Worm (Caenorhabditis elegans) whole organism, early embryonic: ENCODE data around the gene wdr-37.
A peak's percentile ranks its signal among the peaks of the same experiment; 100 is the strongest.

Experiments used
- B0310.2 ChIP-seq: sonication (generic microtip); optimal IDR thresholded peaks from 2 replicates; lab custom pipeline; 2016; ENCODE audit warnings: mild to moderate bottlenecking, missing genetic modification characterization, missing compliant biosample characterization
- F13C5.2 ChIP-seq: sonication (generic microtip); optimal IDR thresholded peaks from 2 replicates; lab custom pipeline; 2017; ENCODE audit warnings: mild to moderate bottlenecking, missing genetic modification characterization, inconsistent platforms, missing compliant biosample characterization
- aly-1 ChIP-seq: sonication (generic microtip); optimal IDR thresholded peaks from 2 replicates; lab custom pipeline; 2016; ENCODE audit warnings: missing genetic modification characterization, missing compliant biosample characterization
- ama-1 ChIP-seq: fragments of 150-350 bp; optimal IDR thresholded peaks from 2 replicates; lab custom pipeline; 2014
- ceh-13 ChIP-seq: fragments of 200-800 bp; sonication (Bioruptor generic); optimal IDR thresholded peaks from 2 replicates; lab custom pipeline; 2018; ENCODE audit warnings: mild to moderate bottlenecking, missing genetic modification characterization, missing compliant biosample characterization
- ceh-36 ChIP-seq: sonication (generic microtip); optimal IDR thresholded peaks from 2 replicates; lab custom pipeline; 2016; ENCODE audit warnings: missing genetic modification characterization, inconsistent platforms, missing compliant biosample characterization
- ets-7 ChIP-seq: sonication (generic microtip); optimal IDR thresholded peaks from 2 replicates; lab custom pipeline; 2016; ENCODE audit warnings: missing genotype, missing genetic modification characterization, missing compliant biosample characterization
- flt-1 ChIP-seq: fragments of 200-800 bp; sonication (Bioruptor generic); IDR thresholded peaks from 2 replicates; pipeline ENCODE4 v1.3.6; 2022; ENCODE audit warnings: missing genetic modification characterization, missing compliant biosample characterization
- hmbx-1 ChIP-seq: sonication (generic microtip); optimal IDR thresholded peaks from 2 replicates; lab custom pipeline; 2016; ENCODE audit warnings: mild to moderate bottlenecking, missing genetic modification characterization, missing compliant biosample characterization
- hmg-4 ChIP-seq: fragments of 200-800 bp; sonication (Bioruptor generic); optimal IDR thresholded peaks from 2 replicates; lab custom pipeline; 2018; ENCODE audit warnings: mild to moderate bottlenecking, missing genetic modification characterization, missing compliant biosample characterization
- hnd-1 ChIP-seq: sonication (generic microtip); optimal IDR thresholded peaks from 2 replicates; lab custom pipeline; 2016; ENCODE audit warnings: missing genetic modification characterization, missing compliant biosample characterization
- pes-1 ChIP-seq: fragments of 200-800 bp; sonication (Bioruptor generic); IDR thresholded peaks from 2 replicates; pipeline ENCODE4 v1.3.6; 2022; ENCODE audit warnings: missing genetic modification reagents, missing genetic modification characterization, missing compliant biosample characterization
- scrt-1 ChIP-seq: fragments of 200-800 bp; sonication (Bioruptor generic); IDR thresholded peaks from 2 replicates; pipeline ENCODE4 v1.3.6; 2022; ENCODE audit warnings: missing genetic modification characterization, missing compliant biosample characterization
- sea-1 ChIP-seq: fragments of 200-800 bp; sonication (Bioruptor generic); conservative IDR thresholded peaks from 2 replicates; pipeline ENCODE4 v1.3.6; 2022; ENCODE audit warnings: missing genetic modification characterization, missing compliant biosample characterization
- tbx-11 ChIP-seq: fragments of 200-800 bp; sonication (Bioruptor generic); IDR thresholded peaks from 2 replicates; pipeline ENCODE4 v1.3.6; 2022; ENCODE audit warnings: missing genetic modification characterization, missing compliant biosample characterization
- tbx-37 ChIP-seq: fragments of 200-800 bp; sonication (Bioruptor generic); conservative IDR thresholded peaks from 2 replicates; pipeline ENCODE4 v1.3.6; 2022; ENCODE audit warnings: missing genetic modification reagents, missing genetic modification characterization, missing compliant biosample characterization
- tra-4 ChIP-seq: sonication (generic microtip); optimal IDR thresholded peaks from 2 replicates; lab custom pipeline; 2017; ENCODE audit warnings: missing genetic modification characterization, missing compliant biosample characterization

Gene wdr-37

DNA sequence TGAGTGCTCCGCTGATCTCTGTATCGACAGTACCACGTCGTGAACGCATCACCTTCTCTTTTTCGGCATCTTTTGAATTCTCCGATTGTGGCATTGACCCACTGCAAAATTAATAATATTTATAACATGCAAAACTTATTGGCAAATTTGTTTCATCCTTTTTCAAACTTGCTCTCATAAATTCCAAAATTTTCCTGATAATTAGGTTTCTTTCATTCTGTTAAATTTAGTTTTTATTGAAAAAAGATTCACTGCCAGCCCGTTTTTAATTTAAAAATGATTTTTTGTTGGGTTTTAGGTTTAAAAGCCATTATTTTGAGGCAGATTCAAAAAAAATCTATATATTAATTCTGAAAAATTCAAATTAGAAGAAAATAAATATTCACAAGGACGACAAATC lies at the start of gene wdr-37:
wdr-37 (minus strand) TSS at position 101 of the 400 bp plus-strand sequence.
- no peak for TF ChIP-seq ceh-13 (GFP tag; lab: Kevin White, UChicago)
- no peak for TF ChIP-seq F13C5.2 (tag; lab: Kevin White, UChicago)
- TF ChIP-seq tbx-11 (GFP tag; lab: Robert Waterston, UW), result no peak
- no peak for TF ChIP-seq tbx-37 (GFP tag; lab: Robert Waterston, UW)
- no peak for TF ChIP-seq scrt-1
- TF ChIP-seq aly-1 (tag; lab: Kevin White, UChicago), result no peak
- no peak for TF ChIP-seq hmg-4 (GFP tag; lab: Kevin White, UChicago)
- no peak for TF ChIP-seq hmbx-1
- no peak for TF ChIP-seq ets-7 (tag; lab: Kevin White, UChicago)
- no peak for TF ChIP-seq B0310.2 (tag; lab: Kevin White, UChicago)
- no peak for TF ChIP-seq flt-1 (GFP tag; lab: Robert Waterston, UW)
- TF ChIP-seq sea-1, result no peak
- TF ChIP-seq hnd-1 (tag; lab: Kevin White, UChicago), result no peak
- no peak for TF ChIP-seq pes-1 (GFP tag; lab: Robert Waterston, UW)
- TF ChIP-seq tra-4 (tag; lab: Kevin White, UChicago), result no peak
- no peak for TF ChIP-seq ama-1 (lab: Kevin White, UChicago)

DNA sequence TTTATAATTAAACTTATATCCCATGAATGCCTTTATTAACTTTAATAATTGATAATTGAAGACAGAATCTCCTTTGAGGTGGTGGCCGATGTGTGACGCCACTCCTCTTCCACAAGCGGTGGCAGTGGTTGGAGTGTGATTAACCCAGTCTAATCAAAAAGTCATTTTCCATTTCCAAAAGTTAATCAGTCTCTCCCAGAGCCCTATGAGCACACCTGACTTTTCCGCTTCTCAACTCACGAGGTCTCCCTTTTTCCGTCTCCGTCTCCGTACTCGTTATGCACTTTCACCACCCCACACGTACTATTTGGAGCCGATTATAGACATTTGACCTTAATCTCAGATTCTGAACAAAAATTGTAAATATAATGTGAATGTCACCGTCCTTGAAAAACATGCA lies 42.8 kb upstream of the wdr-37 start:
- TF ChIP-seq ama-1 (lab: Kevin White, UChicago) (no peak), hmg-4 (GFP tag; lab: Kevin White, UChicago) (no peak), flt-1 (GFP tag; lab: Robert Waterston, UW) (no peak), B0310.2 (tag; lab: Kevin White, UChicago) (no peak), tbx-37 (GFP tag; lab: Robert Waterston, UW) (no peak), tra-4 (tag; lab: Kevin White, UChicago) (no peak), pes-1 (GFP tag; lab: Robert Waterston, UW) (no peak)

DNA sequence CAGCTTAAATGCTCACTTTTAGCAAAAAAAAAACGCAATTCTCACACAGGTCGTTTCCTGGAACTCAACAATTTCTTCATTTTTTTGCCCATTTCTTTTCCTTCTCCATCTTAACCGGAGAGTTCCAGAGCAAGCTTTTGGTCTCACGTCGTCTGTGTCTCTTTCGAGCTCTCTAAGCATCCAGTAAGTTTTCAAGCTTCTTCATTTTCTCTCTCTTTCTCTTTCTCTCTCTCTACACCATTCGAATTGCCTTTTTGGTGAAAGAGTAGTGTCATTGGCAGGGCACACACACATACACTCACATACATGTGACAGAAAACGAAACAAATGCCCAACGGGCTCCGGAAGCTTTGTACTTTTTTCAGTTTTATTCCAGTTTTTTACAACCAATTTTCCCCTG lies 40.0 kb upstream of the wdr-37 start:
- TF ChIP-seq pes-1 (GFP tag; lab: Robert Waterston, UW) (no peak), hmg-4 (GFP tag; lab: Kevin White, UChicago) (no peak), ets-7 (tag; lab: Kevin White, UChicago) (no peak), aly-1 (tag; lab: Kevin White, UChicago) (no peak), tra-4 (tag; lab: Kevin White, UChicago) (no peak), tbx-11 (GFP tag; lab: Robert Waterston, UW) (no peak), ama-1 (lab: Kevin White, UChicago) (no peak), B0310.2 (tag; lab: Kevin White, UChicago) (no peak), ceh-13 (GFP tag; lab: Kevin White, UChicago) (no peak), scrt-1 (no peak)

DNA sequence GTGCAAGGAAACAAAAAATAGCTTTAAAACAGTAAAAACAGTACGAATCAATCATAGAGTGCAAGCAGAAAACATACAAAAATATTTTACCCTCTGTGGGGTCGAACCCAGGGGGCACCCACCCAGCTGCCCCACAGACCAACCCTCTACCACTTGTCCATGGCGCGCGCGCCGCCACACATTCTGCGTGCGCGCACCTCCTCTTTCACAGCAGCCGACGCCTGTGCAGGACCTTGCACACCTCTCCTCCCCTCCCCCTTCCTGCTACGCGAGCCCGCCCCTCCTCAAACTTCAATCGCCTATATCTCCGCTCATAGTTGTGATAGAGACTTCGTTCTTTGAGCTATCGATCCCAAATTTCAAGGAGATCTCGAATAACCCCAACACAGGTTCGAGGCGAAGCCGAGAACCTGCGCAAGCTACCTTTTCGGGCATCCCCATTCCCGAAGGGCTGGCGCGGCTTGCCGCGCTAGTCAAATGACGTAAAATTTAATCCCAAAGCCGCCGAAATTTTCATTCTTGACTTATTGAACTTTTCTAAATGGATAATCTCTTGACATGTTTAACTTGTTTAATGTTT lies 37.5 kb upstream of the wdr-37 start:
- TF ChIP-seq sea-1, result 0 out of 2 replicates have a peak, but pooled peaks have one; percentile 65
- TF ChIP-seq hmg-4 (GFP tag; lab: Kevin White, UChicago), result peak; percentile 5
- 0 out of 2 replicates have a peak, but pooled peaks have one; percentile 41 for TF ChIP-seq tbx-11 (GFP tag; lab: Robert Waterston, UW)

DNA sequence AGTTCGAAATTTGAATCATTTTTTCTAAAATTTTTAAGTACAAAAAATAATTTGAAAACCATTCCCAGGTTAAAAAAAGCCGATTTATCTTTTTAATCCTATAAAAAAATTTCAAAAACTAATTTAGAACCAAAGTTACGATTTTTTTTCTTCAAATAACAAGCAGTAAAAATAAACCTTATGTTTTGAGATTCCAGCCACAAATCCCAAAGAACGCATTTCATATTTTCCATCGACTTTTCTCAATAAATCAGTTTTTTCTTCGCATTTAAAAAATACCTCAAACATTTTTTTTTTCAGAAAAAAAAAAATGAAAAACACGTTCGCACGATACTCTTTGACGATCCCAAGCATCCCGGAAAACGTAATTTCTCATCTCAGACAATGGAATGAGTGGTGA lies 35.3 kb upstream of the wdr-37 start, which contains the start of gene ckk-1:
ckk-1 (plus strand) TSS at position 301 of the 400 bp plus-strand sequence.
- TF ChIP-seq pes-1 (GFP tag; lab: Robert Waterston, UW) (no peak), hnd-1 (tag; lab: Kevin White, UChicago) (no peak), tra-4 (tag; lab: Kevin White, UChicago) (no peak), scrt-1 (no peak), flt-1 (GFP tag; lab: Robert Waterston, UW) (no peak), hmbx-1 (no peak), tbx-11 (GFP tag; lab: Robert Waterston, UW) (no peak), F13C5.2 (tag; lab: Kevin White, UChicago) (no peak), ceh-13 (GFP tag; lab: Kevin White, UChicago) (no peak)

DNA sequence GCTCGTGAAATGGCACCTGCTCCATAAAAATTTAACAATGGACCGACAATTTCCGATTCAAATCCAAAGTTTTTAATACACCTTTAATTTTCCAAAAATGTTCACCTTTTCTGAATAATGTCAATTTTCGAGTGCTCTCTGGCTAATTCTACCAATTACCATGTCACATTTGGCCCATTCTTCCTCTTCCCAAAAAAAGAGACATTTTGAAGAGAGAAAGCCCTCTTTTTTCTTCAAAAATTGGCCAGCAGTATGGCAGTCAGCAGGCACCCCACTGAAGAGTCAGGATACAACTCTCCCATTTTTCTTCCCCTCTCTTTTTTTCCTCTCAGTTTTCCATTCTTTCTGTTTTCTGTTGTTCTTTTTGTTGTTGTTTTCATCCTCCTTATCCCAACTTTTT lies 34.7 kb upstream of the wdr-37 start:
- no peak for TF ChIP-seq sea-1
- TF ChIP-seq hmg-4 (GFP tag; lab: Kevin White, UChicago), result no peak
- no peak for TF ChIP-seq pes-1 (GFP tag; lab: Robert Waterston, UW)
- TF ChIP-seq ama-1 (lab: Kevin White, UChicago), result no peak
- no peak for TF ChIP-seq B0310.2 (tag; lab: Kevin White, UChicago)
- no peak for TF ChIP-seq tra-4 (tag; lab: Kevin White, UChicago)
- no peak for TF ChIP-seq scrt-1
- no peak for TF ChIP-seq tbx-37 (GFP tag; lab: Robert Waterston, UW)
- no peak for TF ChIP-seq ceh-36 (tag; lab: Kevin White, UChicago)
- no peak for TF ChIP-seq F13C5.2 (tag; lab: Kevin White, UChicago)
- TF ChIP-seq flt-1 (GFP tag; lab: Robert Waterston, UW), result no peak
- TF ChIP-seq hmbx-1, result no peak
- no peak for TF ChIP-seq aly-1 (tag; lab: Kevin White, UChicago)
- no peak for TF ChIP-seq tbx-11 (GFP tag; lab: Robert Waterston, UW)

DNA sequence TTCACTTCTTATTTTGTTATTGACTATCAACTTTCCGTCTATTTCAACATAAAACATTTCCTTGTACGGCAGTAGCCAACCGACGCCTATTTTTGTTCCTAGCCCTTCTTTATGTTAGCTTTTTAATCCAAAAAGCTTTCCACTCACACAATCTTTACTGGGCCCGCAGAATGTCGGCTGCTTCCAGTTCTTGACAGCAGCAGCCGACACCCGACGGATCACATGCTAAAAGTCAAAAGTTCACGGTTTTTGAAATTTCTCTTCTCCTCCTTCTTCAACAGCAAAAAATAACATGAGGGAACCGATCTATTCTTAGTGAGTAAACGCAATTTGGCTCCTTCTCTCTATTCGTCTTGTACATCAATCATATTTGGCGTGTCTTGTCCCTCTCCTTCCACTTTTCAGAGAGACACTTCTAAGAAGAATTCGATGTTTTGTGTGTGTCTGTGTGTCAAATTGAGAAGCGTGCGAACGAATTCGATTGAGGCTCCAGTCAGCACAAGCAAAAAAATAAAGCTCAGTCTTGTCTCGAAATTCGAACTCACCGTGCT lies 32.6 kb upstream of the wdr-37 start:
- TF ChIP-seq flt-1 (GFP tag; lab: Robert Waterston, UW) (no peak), pes-1 (GFP tag; lab: Robert Waterston, UW) (no peak), hmbx-1 (no peak), hmg-4 (GFP tag; lab: Kevin White, UChicago) (no peak), tra-4 (tag; lab: Kevin White, UChicago) (no peak), tbx-11 (GFP tag; lab: Robert Waterston, UW) (no peak), aly-1 (tag; lab: Kevin White, UChicago) (no peak), hnd-1 (tag; lab: Kevin White, UChicago) (no peak), sea-1 (no peak), B0310.2 (tag; lab: Kevin White, UChicago) (no peak), ets-7 (tag; lab: Kevin White, UChicago) (no peak), scrt-1 (no peak), F13C5.2 (tag; lab: Kevin White, UChicago) (no peak), ama-1 (lab: Kevin White, UChicago) (no peak)
